Fruit fly (Drosophila melanogaster): ENCODE data around the gene CG42581.

dm6 chrX:20139493-20139892 lies 43.2 kb upstream of the CG42581 start, which contains the start of gene CG42583:
- TF ChIP-seq HLH106 (tag; optimal IDR thresholded peaks at IDR 0.05) (no peak), Hr78 (GFP tag; optimal IDR thresholded peaks at IDR 0.05) (no peak), lola (GFP tag; optimal IDR thresholded peaks at IDR 0.05) (no peak)
